Fruit fly (Drosophila melanogaster): ENCODE results near the gene CG31106.

The CG31106 gene

dm6 chr3R:25172976-25173375, 43.1 kb upstream of the CG31106 start:
- TF ChIP-seq dl (GFP tag; optimal IDR thresholded peaks at IDR 0.05; ENCODE audit: insufficient read depth in 1 of 2, partially characterized antibody in 2 of 2): no peak
- TF ChIP-seq Hnf4 (GFP tag; optimal IDR thresholded peaks at IDR 0.05): no peak
- no peak for TF ChIP-seq Myc (optimal IDR thresholded peaks at IDR 0.05)
- no peak for TF ChIP-seq usp (GFP tag; optimal IDR thresholded peaks at IDR 0.05)
- TF ChIP-seq Vsx2 (GFP tag; optimal IDR thresholded peaks at IDR 0.05; ENCODE audit: partially characterized antibody): no peak
- no peak for TF ChIP-seq lola (GFP tag; optimal IDR thresholded peaks at IDR 0.05)
- TF ChIP-seq Rel (GFP tag; optimal IDR thresholded peaks at IDR 0.05): no peak
- TF ChIP-seq Rel (tag; optimal IDR thresholded peaks at IDR 0.05): no peak

dm6 chr3R:25174244-25174643, 41.9 kb upstream of the CG31106 start:
- TF ChIP-seq foxo (GFP tag; optimal IDR thresholded peaks at IDR 0.05) (peak in 1 of 2 experiments; percentile 79), Abd-B (GFP tag; optimal IDR thresholded peaks at IDR 0.05) (no peak), tai (GFP tag; optimal IDR thresholded peaks at IDR 0.05) (no peak), Rel (GFP tag; optimal IDR thresholded peaks at IDR 0.05) (no peak), Rel (tag; optimal IDR thresholded peaks at IDR 0.05) (peak; percentile 2), sv (GFP tag; optimal IDR thresholded peaks at IDR 0.05) (no peak), br (GFP tag; optimal IDR thresholded peaks at IDR 0.05) (peak; percentile 70), GATAd (GFP tag; optimal IDR thresholded peaks at IDR 0.05) (no peak), Sp1 (GFP tag; optimal IDR thresholded peaks at IDR 0.05) (peak; percentile 70), woc (GFP tag; optimal IDR thresholded peaks at IDR 0.05) (peak; percentile 87), Hnf4 (GFP tag; optimal IDR thresholded peaks at IDR 0.05) (peak; percentile 56), pan (optimal IDR thresholded peaks at IDR 0.05) (peak; percentile 46), dmrt93B (GFP tag; optimal IDR thresholded peaks at IDR 0.05) (peak; percentile 64), Mio (GFP tag; optimal IDR thresholded peaks at IDR 0.05) (no peak), CG32264 (GFP tag; optimal IDR thresholded peaks at IDR 0.05) (no peak), CG9705 (GFP tag; optimal IDR thresholded peaks at IDR 0.05) (peak; percentile 39), jim (GFP tag; optimal IDR thresholded peaks at IDR 0.05) (no peak), Myc (optimal IDR thresholded peaks at IDR 0.05) (no peak), h (GFP tag; optimal IDR thresholded peaks at IDR 0.05) (peak; percentile 59), rgr (GFP tag; optimal IDR thresholded peaks at IDR 0.05) (peak; percentile 57), Dfd (GFP tag; optimal IDR thresholded peaks at IDR 0.05) (no peak), sage (GFP tag; optimal IDR thresholded peaks at IDR 0.05) (no peak), psq (GFP tag; optimal IDR thresholded peaks at IDR 0.05) (peak; percentile 67), Hr78 (GFP tag; optimal IDR thresholded peaks at IDR 0.05) (no peak), Jra (GFP tag; optimal IDR thresholded peaks at IDR 0.05) (peak; percentile 18), usp (GFP tag; optimal IDR thresholded peaks at IDR 0.05) (no peak), Vsx2 (GFP tag; optimal IDR thresholded peaks at IDR 0.05; ENCODE audit: partially characterized antibody) (no peak), ey (GFP tag; optimal IDR thresholded peaks at IDR 0.05) (peak; percentile 78), Hr83 (GFP tag; optimal IDR thresholded peaks at IDR 0.05; ENCODE audit: poor library complexity, severe bottlenecking) (no peak), fru (GFP tag; optimal IDR thresholded peaks at IDR 0.05) (peak; percentile 80), lola (GFP tag; optimal IDR thresholded peaks at IDR 0.05) (no peak), OdsH (GFP tag; optimal IDR thresholded peaks at IDR 0.05) (peak; percentile 64), dsf (GFP tag; optimal IDR thresholded peaks at IDR 0.05; ENCODE audit: borderline replicate concordance) (no peak), N (GFP tag; optimal IDR thresholded peaks at IDR 0.05) (no peak), dl (GFP tag; optimal IDR thresholded peaks at IDR 0.05; ENCODE audit: insufficient read depth in 1 of 2, partially characterized antibody in 2 of 2) (no peak), brk (GFP tag; optimal IDR thresholded peaks at IDR 0.05) (peak; percentile 47), Dif (GFP tag; optimal IDR thresholded peaks at IDR 0.05; ENCODE audit: partially characterized antibody) (no peak), HLH106 (tag; optimal IDR thresholded peaks at IDR 0.05) (peak; percentile 78), CrebA (GFP tag; optimal IDR thresholded peaks at IDR 0.05; ENCODE audit: borderline replicate concordance) (no peak)

- TF ChIP-seq foxo (GFP tag; optimal IDR thresholded peaks at IDR 0.05) (peak in 1 of 2 experiments; percentile 11), ey (GFP tag; optimal IDR thresholded peaks at IDR 0.05) (no peak)
These were observed 39.6 kb upstream of the CG31106 start for dm6 chr3R:25176517-25176916.
